Worm (Caenorhabditis elegans) whole organism, L4 larva: ENCODE data around the gene C08B6.3.

Source experiments
- ama-1 ChIP-seq: fragments of 150-350 bp; optimal IDR thresholded peaks from 2 replicates; lab custom pipeline; 2014; ENCODE audit warnings: inconsistent platforms, mixed read lengths
- attf-4 ChIP-seq: sonication (generic microtip); optimal IDR thresholded peaks from 3 replicates; lab custom pipeline; 2017; ENCODE audit warnings: missing biosample characterization, missing genetic modification characterization
- jun-1 ChIP-seq: fragments of 150-350 bp; optimal IDR thresholded peaks from 2 replicates; lab custom pipeline; 2014; ENCODE audit warnings: missing biosample characterization, missing genetic modification reagents, missing genetic modification characterization

DNA sequence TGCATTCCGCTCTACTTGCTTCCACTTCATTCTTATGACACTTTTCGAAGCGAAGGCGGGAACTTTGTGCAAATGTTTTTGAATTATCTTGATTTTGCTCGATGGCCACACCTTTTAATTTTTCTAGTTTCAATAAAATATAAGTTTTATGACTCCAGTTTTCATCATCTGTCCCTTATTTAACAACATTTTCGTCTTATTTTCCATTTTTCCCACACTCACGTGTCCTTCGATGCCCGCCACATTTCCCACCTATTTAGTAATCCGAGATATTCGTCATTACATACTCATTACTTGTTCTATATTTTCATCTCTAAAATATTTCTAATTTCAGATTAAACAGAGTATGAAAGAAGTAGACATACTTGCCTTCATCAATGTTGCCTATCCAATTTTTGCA lies 17.7 kb downstream of the C08B6.3 start, which contains the start of gene srd-49:
- no peak for TF ChIP-seq attf-4 (tag; lab: Kevin White, UChicago)
- TF ChIP-seq ama-1: no peak
- TF ChIP-seq jun-1 (tag; lab: Kevin White, UChicago): no peak
